Worm (Caenorhabditis elegans) whole organism, L3 larva: Measurements from ENCODE around the gene fbxa-28.

ENCODE experiments used
- ceh-9 ChIP-seq: sonication (generic microtip); optimal IDR thresholded peaks from 2 replicates; lab custom pipeline; 2018; ENCODE audit warnings: missing biosample characterization, missing genetic modification characterization
- nhr-11 ChIP-seq: fragments of 150-350 bp; optimal IDR thresholded peaks from 2 replicates; lab custom pipeline; 2014; ENCODE audit warnings: missing biosample characterization, missing genetic modification characterization
- nhr-76 ChIP-seq: fragments of 150-350 bp; sonication (generic microtip); optimal IDR thresholded peaks from 5 replicates; lab custom pipeline; 2014; ENCODE audit warnings: missing biosample characterization, missing genetic modification characterization
- ztf-11 ChIP-seq: fragments of 150-350 bp; optimal IDR thresholded peaks from 2 replicates; lab custom pipeline; 2014; ENCODE audit warnings: missing biosample characterization, missing genetic modification characterization

DNA sequence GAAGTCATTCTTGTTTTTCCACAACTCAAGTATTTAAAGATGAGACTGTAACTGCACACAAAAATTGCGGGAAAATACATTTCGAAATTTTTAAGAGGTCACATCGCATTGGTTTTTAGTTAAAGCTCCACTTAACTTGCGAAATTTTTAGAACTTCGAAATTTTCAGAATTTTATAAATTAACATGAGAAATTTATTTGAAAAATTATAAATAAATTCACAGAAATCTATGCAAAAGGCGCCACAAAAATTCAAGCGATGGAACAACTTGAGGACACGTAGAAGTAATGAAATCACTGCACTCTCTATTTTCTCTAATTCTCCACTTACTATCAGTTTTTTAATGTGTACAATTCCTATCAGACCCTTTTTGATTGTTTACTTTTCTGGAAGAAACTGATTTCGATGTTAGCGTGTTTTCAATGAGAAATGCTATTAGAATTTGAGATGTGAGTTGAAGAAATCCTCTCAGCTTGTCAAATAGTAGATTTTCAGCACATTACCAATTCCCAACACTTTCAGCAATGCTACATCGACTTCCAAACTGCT lies 26.3 kb upstream of the fbxa-28 start, which contains the start of gene fbxa-31:
- no peak for TF ChIP-seq nhr-76 (tag; lab: Kevin White, UChicago)
- TF ChIP-seq ztf-11 (tag; lab: Kevin White, UChicago): no peak
- no peak for TF ChIP-seq ceh-9
- no peak for TF ChIP-seq nhr-11 (tag; lab: Kevin White, UChicago)
